Worm (Caenorhabditis elegans) whole organism, L4 larva: Measurements from ENCODE around the gene srb-11.

ENCODE experiments used
- F37D6.2 ChIP-seq: sonication (generic microtip); optimal IDR thresholded peaks from 2 replicates; lab custom pipeline; 2016; ENCODE audit warnings: mild to moderate bottlenecking, missing genetic modification characterization, missing compliant biosample characterization
- Y75B8A.6 ChIP-seq: fragments of 200-800 bp; sonication (Bioruptor generic); IDR thresholded peaks from 2 replicates; pipeline ENCODE4 v1.3.6; 2022; ENCODE audit warnings: missing genetic modification reagents, missing genetic modification characterization, missing compliant biosample characterization
- aly-2 ChIP-seq: sonication (generic microtip); optimal IDR thresholded peaks from 2 replicates; lab custom pipeline; 2018; ENCODE audit warnings: missing biosample characterization, missing genetic modification characterization
- lin-15B ChIP-seq: fragments of 150-350 bp; sonication (generic microtip); optimal IDR thresholded peaks from 3 replicates; lab custom pipeline; 2014; ENCODE audit warnings: missing biosample characterization, missing genetic modification characterization
- nhr-11 ChIP-seq: fragments of 150-350 bp; optimal IDR thresholded peaks from 2 replicates; lab custom pipeline; 2014; ENCODE audit warnings: missing biosample characterization, missing genetic modification characterization
- nhr-111 ChIP-seq: fragments of 200-800 bp; sonication (Bioruptor generic); optimal IDR thresholded peaks from 2 replicates; lab custom pipeline; 2018; ENCODE audit warnings: mild to moderate bottlenecking, missing genetic modification characterization, missing compliant biosample characterization
- nhr-48 ChIP-seq: sonication (generic microtip); optimal IDR thresholded peaks from 2 replicates; lab custom pipeline; 2016; ENCODE audit warnings: mild to moderate bottlenecking, missing genetic modification characterization, missing compliant biosample characterization
- spr-1 ChIP-seq: sonication (generic microtip); optimal IDR thresholded peaks from 2 replicates; lab custom pipeline; 2016; ENCODE audit warnings: mild to moderate bottlenecking, missing genetic modification characterization, missing compliant biosample characterization
- unc-39 ChIP-seq: sonication (generic microtip); optimal IDR thresholded peaks from 2 replicates; lab custom pipeline; 2017; ENCODE audit warnings: missing biosample characterization, missing genetic modification characterization

- no peak for TF ChIP-seq nhr-48 (tag; lab: Kevin White, UChicago)
- no peak for TF ChIP-seq Y75B8A.6 (GFP tag; lab: Robert Waterston, UW)
- no peak for TF ChIP-seq spr-1 (tag; lab: Kevin White, UChicago)
- no peak for TF ChIP-seq lin-15B (tag; lab: Kevin White, UChicago)
- TF ChIP-seq nhr-111 (GFP tag; lab: Kevin White, UChicago) = no peak
- TF ChIP-seq aly-2 (tag; lab: Kevin White, UChicago) = no peak
- TF ChIP-seq F37D6.2 (tag; lab: Kevin White, UChicago) = no peak
- no peak for TF ChIP-seq nhr-11
- TF ChIP-seq unc-39 (tag; lab: Kevin White, UChicago) = no peak
Observed at ce11 chrIII:6464913-6465312, 27.8 kb downstream of the srb-11 start, which contains the start of gene nduf-2.2.
